Worm (Caenorhabditis elegans) whole organism, L2 larva: ENCODE results near the gene mop-25.2.

Source experiments
- C34F6.9 ChIP-seq: fragments of 150-350 bp; optimal IDR thresholded peaks from 2 replicates; lab custom pipeline; 2014; ENCODE audit warnings: missing biosample characterization, missing genetic modification characterization
- F13H6.1 ChIP-seq: sonication (generic microtip); optimal IDR thresholded peaks from 2 replicates; lab custom pipeline; 2016; ENCODE audit warnings: missing genetic modification characterization, missing compliant biosample characterization
- ZK546.5 ChIP-seq: sonication (generic microtip); optimal IDR thresholded peaks from 2 replicates; lab custom pipeline; 2017; ENCODE audit warnings: missing biosample characterization, missing genetic modification characterization
- alr-1 ChIP-seq: fragments of 150-350 bp; optimal IDR thresholded peaks from 2 replicates; lab custom pipeline; 2014; ENCODE audit warnings: missing biosample characterization, missing genetic modification characterization
- aly-2 ChIP-seq: fragments of 150-350 bp; optimal IDR thresholded peaks from 2 replicates; lab custom pipeline; 2014; ENCODE audit warnings: missing biosample characterization, missing genetic modification characterization
- ceh-16 ChIP-seq: fragments of 150-350 bp; optimal IDR thresholded peaks from 2 replicates; lab custom pipeline; 2014; ENCODE audit warnings: missing biosample characterization, missing genetic modification characterization
- dmd-4 ChIP-seq: sonication (generic microtip); optimal IDR thresholded peaks from 2 replicates; lab custom pipeline; 2017; ENCODE audit warnings: missing biosample characterization, missing genetic modification characterization
- egl-27 ChIP-seq: sonication (generic microtip); optimal IDR thresholded peaks from 3 replicates; lab custom pipeline; 2017; ENCODE audit warnings: missing biosample characterization, missing genetic modification reagents, missing genetic modification characterization
- elt-1 ChIP-seq: fragments of 150-350 bp; optimal IDR thresholded peaks from 2 replicates; lab custom pipeline; 2014; ENCODE audit warnings: missing biosample characterization, missing genetic modification characterization
- fos-1 ChIP-seq: fragments of 150-350 bp; optimal IDR thresholded peaks from 2 replicates; lab custom pipeline; 2014; ENCODE audit warnings: missing biosample characterization, missing genetic modification characterization
- lin-13 ChIP-seq: fragments of 150-350 bp; optimal IDR thresholded peaks from 2 replicates; lab custom pipeline; 2014; ENCODE audit warnings: missing biosample characterization, missing genetic modification reagents, missing genetic modification characterization
- lsy-2 ChIP-seq, 2 experiments: fragments of 150-350 bp in 1 of 2; sonication (generic microtip) in 1 of 2; optimal IDR thresholded peaks; 2 replicates each; lab custom pipeline; 2014 to 2017; ENCODE audit warnings: missing biosample characterization in 2 of 2, missing genetic modification characterization in 2 of 2
- nhr-10 ChIP-seq: sonication (generic microtip); optimal IDR thresholded peaks from 2 replicates; lab custom pipeline; 2017; ENCODE audit warnings: missing biosample characterization, missing genetic modification characterization
- nhr-12 ChIP-seq: fragments of 150-350 bp; optimal IDR thresholded peaks from 2 replicates; lab custom pipeline; 2014; ENCODE audit warnings: missing biosample characterization, missing genetic modification characterization
- nhr-237 ChIP-seq: fragments of 150-350 bp; optimal IDR thresholded peaks from 2 replicates; lab custom pipeline; 2014; ENCODE audit warnings: missing biosample characterization, missing genetic modification characterization
- nhr-25 ChIP-seq: fragments of 150-350 bp; sonication (generic microtip); optimal IDR thresholded peaks from 3 replicates; lab custom pipeline; 2014; ENCODE audit warnings: missing biosample characterization, missing genetic modification characterization
- sma-3 ChIP-seq: sonication (generic microtip); optimal IDR thresholded peaks from 2 replicates; lab custom pipeline; 2016; ENCODE audit warnings: missing genetic modification reagents, missing genetic modification characterization, missing compliant biosample characterization
- sma-9 ChIP-seq, 2 experiments: fragments of 150-350 bp in 1 of 2; sonication (generic microtip) in 1 of 2; optimal IDR thresholded peaks; 2 replicates each; lab custom pipeline; 2014 to 2016; ENCODE audit warnings: missing genetic modification characterization in 2 of 2, mild to moderate bottlenecking in 1 of 2, missing biosample characterization in 1 of 2, missing compliant biosample characterization in 1 of 2, missing genetic modification reagents in 1 of 2, moderate library complexity in 1 of 2
- unc-39 ChIP-seq: fragments of 150-350 bp; optimal IDR thresholded peaks from 2 replicates; lab custom pipeline; 2014; ENCODE audit warnings: missing biosample characterization, missing genetic modification characterization
- ztf-1 ChIP-seq: fragments of 200-800 bp; sonication (Bioruptor generic); conservative IDR thresholded peaks from 2 replicates; pipeline ENCODE4 v1.3.6; 2022; ENCODE audit warnings: missing genetic modification characterization, missing compliant biosample characterization

The mop-25.2 gene

ce11 chrII:9653679-9654078 is 49.8 kb downstream of the mop-25.2 start, which contains the start of gene ZK1307.2:
TSS of gene ZK1307.2 (minus strand) at chrII:9653952.
- TF ChIP-seq nhr-25 (peak; percentile 32), ztf-1 (no peak)
- TF ChIP-seq, all 48 proteins: peak for 1

ce11 chrII:9652919-9653318 is 50.6 kb downstream of the mop-25.2 start, which contains the start of gene ZK1307.3:
TSS of gene ZK1307.3 (minus strand) at chrII:9653019.
- no peak for TF ChIP-seq nhr-25
- TF ChIP-seq ceh-16 (tag; lab: Kevin White, UChicago): no peak
- no peak for TF ChIP-seq ZK546.5 (tag; lab: Kevin White, UChicago)
- TF ChIP-seq egl-27: no peak
- TF ChIP-seq F13H6.1 (tag; lab: Kevin White, UChicago): no peak
- TF ChIP-seq aly-2 (tag; lab: Kevin White, UChicago): no peak
- TF ChIP-seq nhr-237: no peak
- TF ChIP-seq dmd-4 (tag; lab: Kevin White, UChicago): no peak
- TF ChIP-seq sma-3: no peak
- TF ChIP-seq sma-9 (GFP tag; optimal IDR thresholded peaks at IDR 0.05; lab: Kevin White, UChicago): no peak
- TF ChIP-seq sma-9 (tag; optimal IDR thresholded peaks at IDR 0.05; lab: Kevin White, UChicago): no peak
- no peak for TF ChIP-seq alr-1 (tag; lab: Kevin White, UChicago)
- TF ChIP-seq C34F6.9 (tag; lab: Kevin White, UChicago): no peak
- TF ChIP-seq, all 48 proteins: peak for 0

- TF ChIP-seq ztf-1: no peak
- TF ChIP-seq fos-1 (tag; lab: Kevin White, UChicago): no peak
- no peak for TF ChIP-seq lin-13 (GFP tag; lab: Kevin White, UChicago)
- no peak for TF ChIP-seq elt-1 (tag; lab: Kevin White, UChicago)
- TF ChIP-seq ceh-16 (tag; lab: Kevin White, UChicago): no peak
- TF ChIP-seq nhr-12 (tag; lab: Kevin White, UChicago): no peak
- TF ChIP-seq lsy-2 (tag; optimal IDR thresholded peaks at IDR 0.05; lab: Kevin White, UChicago): no peak
- TF ChIP-seq unc-39 (tag; lab: Kevin White, UChicago): no peak
- no peak for TF ChIP-seq nhr-10 (tag; lab: Kevin White, UChicago)
- TF ChIP-seq, all 48 proteins: peak for 0
Observed at ce11 chrII:9651700-9652099, 51.8 kb downstream of the mop-25.2 start, which contains the start of gene ZK1307.4. TSS of gene ZK1307.4 (minus strand) at chrII:9651800.
